Fruit fly (Drosophila melanogaster): ENCODE measurements around the gene Syx5.

Gene Syx5

dm6 chr2L:16292975-16293501 lies 14.1 kb upstream of the Syx5 start, which contains the start of gene CG13258:
TSS of gene CG13258 (minus strand) at chr2L:16293025.
- TF ChIP-seq Ets98B (GFP tag; IDR thresholded peaks at IDR 0.05) (peak; percentile 16; the same call in 1 of the 2 replicates), gl (tag; optimal IDR thresholded peaks at IDR 0.05) (no peak)

- TF ChIP-seq CG34367 (tag; optimal IDR thresholded peaks at IDR 0.05) = no peak
- no peak for TF ChIP-seq Snoo (tag; optimal IDR thresholded peaks at IDR 0.05)
- no peak for TF ChIP-seq EcR (GFP tag; optimal IDR thresholded peaks at IDR 0.05)
- no peak for TF ChIP-seq Pif1A (GFP tag; optimal IDR thresholded peaks at IDR 0.05)
- TF ChIP-seq CG15710 (tag; optimal IDR thresholded peaks at IDR 0.05) = no peak
- TF ChIP-seq CG4496 (GFP tag; IDR thresholded peaks at IDR 0.05) = no peak
- no peak for TF ChIP-seq CG17806 (tag; optimal IDR thresholded peaks at IDR 0.05)
- no peak for TF ChIP-seq Ets98B (GFP tag; IDR thresholded peaks at IDR 0.05)
- TF ChIP-seq rn (GFP tag; IDR thresholded peaks at IDR 0.05) = no peak
- TF ChIP-seq D1 (tag; optimal IDR thresholded peaks at IDR 0.05) = no peak
- no peak for TF ChIP-seq CG13204 (GFP tag; optimal IDR thresholded peaks at IDR 0.05)
- no peak for TF ChIP-seq Pif1B (GFP tag; optimal IDR thresholded peaks at IDR 0.05)
- no peak for TF ChIP-seq CG32121 (GFP tag; IDR thresholded peaks at IDR 0.05)
- TF ChIP-seq CG8159 (tag; optimal IDR thresholded peaks at IDR 0.05) = no peak
- TF ChIP-seq fd96Ca (GFP tag; IDR thresholded peaks at IDR 0.05) = no peak
- no peak for TF ChIP-seq CG14655 (GFP tag; optimal IDR thresholded peaks at IDR 0.05)
- no peak for TF ChIP-seq CG10348 (GFP tag; IDR thresholded peaks at IDR 0.05)
- no peak for TF ChIP-seq CG9948 (tag; optimal IDR thresholded peaks at IDR 0.05)
- no peak for TF ChIP-seq CG12605 (GFP tag; IDR thresholded peaks at IDR 0.05)
These were observed 13.4 kb upstream of the Syx5 start, which contains the start of gene Cyp303a1 for dm6 chr2L:16293703-16294233. TSS of gene Cyp303a1 (plus strand) at chr2L:16294183.

- TF ChIP-seq CG4496 (GFP tag; IDR thresholded peaks at IDR 0.05) (peak; percentile 69), CG34367 (tag; optimal IDR thresholded peaks at IDR 0.05) (peak; percentile 56), Ets98B (GFP tag; IDR thresholded peaks at IDR 0.05) (peak; percentile 27; the same call in 1 of the 2 replicates), CG8301 (tag; optimal IDR thresholded peaks at IDR 0.05) (peak; percentile 59), Snoo (tag; optimal IDR thresholded peaks at IDR 0.05) (peak; percentile 64), CG15710 (tag; optimal IDR thresholded peaks at IDR 0.05) (peak; percentile 74), CG8159 (tag; optimal IDR thresholded peaks at IDR 0.05) (peak; percentile 73), CG17806 (tag; optimal IDR thresholded peaks at IDR 0.05) (peak; percentile 62), CG9948 (tag; optimal IDR thresholded peaks at IDR 0.05) (peak; percentile 59), gl (tag; optimal IDR thresholded peaks at IDR 0.05) (no peak), rn (GFP tag; IDR thresholded peaks at IDR 0.05) (0 out of 2 replicates have a peak, but pooled peaks have one; percentile 40), CG12605 (GFP tag; IDR thresholded peaks at IDR 0.05) (no peak), Pif1A (GFP tag; optimal IDR thresholded peaks at IDR 0.05) (no peak), CG10348 (GFP tag; IDR thresholded peaks at IDR 0.05) (0 out of 2 replicates have a peak, but pooled peaks have one; percentile 16), CG32121 (GFP tag; IDR thresholded peaks at IDR 0.05) (peak; percentile 14; the same call in 1 of the 2 replicates), D1 (tag; optimal IDR thresholded peaks at IDR 0.05) (no peak), CG14655 (GFP tag; optimal IDR thresholded peaks at IDR 0.05) (no peak), Pif1B (GFP tag; optimal IDR thresholded peaks at IDR 0.05) (no peak)
These were observed 7.5 kb upstream of the Syx5 start, which contains the start of the genes heix and CG17328 for dm6 chr2L:16299466-16300311. TSS of gene heix (minus strand) at chr2L:16299858. TSS of gene CG17328 (plus strand) at chr2L:16299943.

- TF ChIP-seq CG17806 (tag; optimal IDR thresholded peaks at IDR 0.05) (no peak), D1 (tag; optimal IDR thresholded peaks at IDR 0.05) (peak; percentile 58), CG15710 (tag; optimal IDR thresholded peaks at IDR 0.05) (peak; percentile 34), gl (tag; optimal IDR thresholded peaks at IDR 0.05) (no peak)
These were observed 4.3 kb upstream of the Syx5 start, which contains the start of gene GMF for dm6 chr2L:16302773-16303279. TSS of gene GMF (minus strand) at chr2L:16302954.

- TF ChIP-seq CG8159 (tag; optimal IDR thresholded peaks at IDR 0.05) = no peak
- TF ChIP-seq CG13204 (GFP tag; optimal IDR thresholded peaks at IDR 0.05) = no peak
- TF ChIP-seq gl (tag; optimal IDR thresholded peaks at IDR 0.05) = no peak
- TF ChIP-seq Pif1B (GFP tag; optimal IDR thresholded peaks at IDR 0.05) = no peak
- no peak for TF ChIP-seq CG32121 (GFP tag; IDR thresholded peaks at IDR 0.05)
- TF ChIP-seq CG12605 (GFP tag; IDR thresholded peaks at IDR 0.05) = no peak
These were observed 3.5 kb downstream of the Syx5 start, which contains the start of the genes cni and fzy for dm6 chr2L:16310648-16311047. TSS of gene cni (minus strand) at chr2L:16310726. TSS of gene fzy (plus strand) at chr2L:16310956.

dm6 chr2L:16315027-16315426 lies 7.9 kb downstream of the Syx5 start:
- TF ChIP-seq CG17806 (tag; optimal IDR thresholded peaks at IDR 0.05) = no peak
- peak; percentile 86 for TF ChIP-seq EcR (GFP tag; optimal IDR thresholded peaks at IDR 0.05)
- no peak for TF ChIP-seq D1 (tag; optimal IDR thresholded peaks at IDR 0.05)
- peak; percentile 66 for TF ChIP-seq gl (tag; optimal IDR thresholded peaks at IDR 0.05)
- peak; percentile 40; the same call in 1 of the 2 replicates for TF ChIP-seq CG32121 (GFP tag; IDR thresholded peaks at IDR 0.05)
- peak; percentile 60 for TF ChIP-seq CG12605 (GFP tag; IDR thresholded peaks at IDR 0.05)
- peak; percentile 16 for TF ChIP-seq CG15710 (tag; optimal IDR thresholded peaks at IDR 0.05)
- no peak; the same call in 2 of the 3 replicates for TF ChIP-seq fd96Ca (GFP tag; IDR thresholded peaks at IDR 0.05)
- no peak for TF ChIP-seq CG8159 (tag; optimal IDR thresholded peaks at IDR 0.05)
- no peak for TF ChIP-seq Pif1B (GFP tag; optimal IDR thresholded peaks at IDR 0.05)
- TF ChIP-seq CG34367 (tag; optimal IDR thresholded peaks at IDR 0.05) = peak; percentile 3
- TF ChIP-seq CG13204 (GFP tag; optimal IDR thresholded peaks at IDR 0.05) = no peak
- peak; percentile 23 for TF ChIP-seq Snoo (tag; optimal IDR thresholded peaks at IDR 0.05)
- no peak for TF ChIP-seq CG8301 (tag; optimal IDR thresholded peaks at IDR 0.05)
- 0 out of 2 replicates have a peak, but pooled peaks have one; percentile 15 for TF ChIP-seq rn (GFP tag; IDR thresholded peaks at IDR 0.05)
- TF ChIP-seq Ets98B (GFP tag; IDR thresholded peaks at IDR 0.05) = peak; percentile 44; the same call in 1 of the 2 replicates
- TF ChIP-seq CG9948 (tag; optimal IDR thresholded peaks at IDR 0.05) = no peak
- TF ChIP-seq CG10348 (GFP tag; IDR thresholded peaks at IDR 0.05) = no peak

Measured in whole organism, pupa.